Fruit fly (Drosophila melanogaster) whole organism, embryonic: Measurements from ENCODE around the gene CG7309.
A peak's percentile ranks its signal among the peaks of the same experiment; 100 is the strongest.

Source experiments
- ATbp ChIP-seq: fragments of 200-800 bp; sonication (Bioruptor generic); optimal IDR thresholded peaks from 2 replicates; lab custom pipeline; 2017; ENCODE audit warnings: missing biosample characterization, mild to moderate bottlenecking, missing genetic modification characterization, missing genetic modification reagents
- BEAF-32 ChIP-seq: fragments of 200-800 bp; sonication (Bioruptor generic); optimal IDR thresholded peaks from 3 replicates; lab custom pipeline; 2017; ENCODE audit warnings: missing biosample characterization, missing genetic modification characterization, mild to moderate bottlenecking, moderate library complexity, missing genetic modification reagents
- CG1024 ChIP-seq: fragments of 200-800 bp; sonication (Bioruptor generic); IDR thresholded peaks from 2 replicates; pipeline ENCODE4 v1.3.6; 2022; ENCODE audit warnings: missing biosample characterization, missing genetic modification characterization
- CG10565 ChIP-seq: fragments of 200-800 bp; sonication (Bioruptor generic); optimal IDR thresholded peaks from 3 replicates; lab custom pipeline; 2016; ENCODE audit warnings: missing biosample characterization, mild to moderate bottlenecking, missing genetic modification characterization
- CG10979 ChIP-seq: fragments of 200-800 bp; sonication (Bioruptor generic); optimal IDR thresholded peaks from 2 replicates; lab custom pipeline; 2018; ENCODE audit warnings: missing biosample characterization, mild to moderate bottlenecking, missing genetic modification characterization, moderate library complexity
- CG11085 ChIP-seq: fragments of 200-800 bp; sonication (Bioruptor generic); IDR thresholded peaks from 2 replicates; pipeline ENCODE4 v1.3.6; 2022; ENCODE audit warnings: missing biosample characterization, missing genetic modification characterization
- CG12104 ChIP-seq: fragments of 200-800 bp; sonication (Bioruptor generic); optimal IDR thresholded peaks from 3 replicates; lab custom pipeline; 2016; ENCODE audit warnings: missing biosample characterization, missing genetic modification characterization
- CG12659 ChIP-seq: fragments of 200-800 bp; sonication (Bioruptor generic); optimal IDR thresholded peaks from 3 replicates; lab custom pipeline; 2017; ENCODE audit warnings: mild to moderate bottlenecking, missing biosample characterization, missing genetic modification reagents, missing genetic modification characterization
- CG15011 ChIP-seq: fragments of 200-800 bp; sonication (Bioruptor generic); optimal IDR thresholded peaks from 3 replicates; lab custom pipeline; 2018; ENCODE audit warnings: missing biosample characterization, mild to moderate bottlenecking, missing genetic modification characterization
- CG16779 ChIP-seq: fragments of 200-800 bp; sonication (Bioruptor generic); IDR thresholded peaks from 2 replicates; pipeline ENCODE4 v1.3.6; 2022; ENCODE audit warnings: missing biosample characterization, missing genetic modification characterization
- CG17186 ChIP-seq: fragments of 200-800 bp; sonication (Bioruptor generic); optimal IDR thresholded peaks from 3 replicates; lab custom pipeline; 2017; ENCODE audit warnings: missing biosample characterization, missing genetic modification reagents, missing genetic modification characterization
- CG17568 ChIP-seq: fragments of 200-800 bp; sonication (Bioruptor generic); optimal IDR thresholded peaks from 2 replicates; lab custom pipeline; 2018; ENCODE audit warnings: missing biosample characterization, mild to moderate bottlenecking, missing genetic modification characterization, moderate library complexity
- CG17912 ChIP-seq: fragments of 200-800 bp; sonication (Bioruptor generic); optimal IDR thresholded peaks from 2 replicates; lab custom pipeline; 2018; ENCODE audit warnings: missing biosample characterization, mild to moderate bottlenecking, missing genetic modification characterization
- CG2199 ChIP-seq: fragments of 200-800 bp; sonication (Bioruptor generic); IDR thresholded peaks from 3 replicates; pipeline ENCODE4 v1.3.6; 2022; ENCODE audit warnings: missing biosample characterization, missing genetic modification characterization
- CG3163 ChIP-seq: fragments of 200-800 bp; sonication (Bioruptor generic); optimal IDR thresholded peaks from 3 replicates; lab custom pipeline; 2016; ENCODE audit warnings: missing biosample characterization, missing genetic modification characterization
- CG3995 ChIP-seq: fragments of 200-800 bp; sonication (Bioruptor generic); optimal IDR thresholded peaks from 3 replicates; lab custom pipeline; 2016; ENCODE audit warnings: missing biosample characterization, missing genetic modification characterization
- CG4282 ChIP-seq: fragments of 200-800 bp; sonication (Bioruptor generic); optimal IDR thresholded peaks from 2 replicates; lab custom pipeline; 2016; ENCODE audit warnings: missing biosample characterization, missing genetic modification characterization
- CG6175 ChIP-seq: fragments of 200-800 bp; sonication (Bioruptor generic); IDR thresholded peaks from 3 replicates; pipeline ENCODE4 v1.3.6; 2022; ENCODE audit warnings: missing biosample characterization, missing genetic modification characterization
- CG6813 ChIP-seq: fragments of 200-800 bp; sonication (Bioruptor generic); optimal IDR thresholded peaks from 2 replicates; lab custom pipeline; 2017; ENCODE audit warnings: missing biosample characterization, missing genetic modification characterization, mild to moderate bottlenecking, moderate library complexity, missing genetic modification reagents
- CG7745 ChIP-seq: fragments of 200-800 bp; sonication (Bioruptor generic); optimal IDR thresholded peaks from 2 replicates; lab custom pipeline; 2018; ENCODE audit warnings: missing biosample characterization, mild to moderate bottlenecking, missing genetic modification characterization, moderate library complexity
- Dad ChIP-seq: fragments of 200-800 bp; sonication (Bioruptor generic); optimal IDR thresholded peaks from 3 replicates; lab custom pipeline; 2016; ENCODE audit warnings: missing biosample characterization, missing genetic modification characterization
- Gug ChIP-seq: fragments of 200-800 bp; sonication (Bioruptor generic); IDR thresholded peaks from 4 replicates; pipeline ENCODE4 v1.3.6; 2022; ENCODE audit warnings: missing biosample characterization, missing genetic modification characterization
- HLH4C ChIP-seq: fragments of 200-800 bp; sonication (Bioruptor generic); IDR thresholded peaks from 3 replicates; pipeline ENCODE4 v1.3.6; 2022; ENCODE audit warnings: missing biosample characterization, missing genetic modification characterization; ENCODE audit not compliant: partially characterized antibody
- Hmx ChIP-seq: fragments of 200-800 bp; sonication (Bioruptor generic); optimal IDR thresholded peaks from 2 replicates; lab custom pipeline; 2016; ENCODE audit warnings: missing biosample characterization, missing genetic modification characterization
- Hr51 ChIP-seq, 2 experiments: fragments of 200-800 bp; sonication (Bioruptor generic); optimal IDR thresholded peaks; 2 replicates in 1 of 2; 3 replicates in 1 of 2; lab custom pipeline; 2016 to 2018; ENCODE audit warnings: missing biosample characterization in 2 of 2, missing genetic modification characterization in 2 of 2, mild to moderate bottlenecking in 1 of 2, moderate library complexity in 1 of 2
- Oli ChIP-seq: fragments of 200-800 bp; sonication (Bioruptor generic); optimal IDR thresholded peaks from 2 replicates; lab custom pipeline; 2018; ENCODE audit warnings: missing biosample characterization, mild to moderate bottlenecking, missing genetic modification characterization, moderate library complexity
- Tbp ChIP-seq: fragments of >200 bp; optimal IDR thresholded peaks from 2 replicates; lab custom pipeline; 2018; ENCODE audit warnings: missing biosample characterization, missing genetic modification characterization
- Xbp1 ChIP-seq: fragments of 200-800 bp; sonication (Bioruptor generic); optimal IDR thresholded peaks from 3 replicates; lab custom pipeline; 2016; ENCODE audit warnings: missing biosample characterization, mild to moderate bottlenecking, missing genetic modification characterization
- al ChIP-seq: fragments of 200-800 bp; sonication (Bioruptor generic); IDR thresholded peaks from 2 replicates; pipeline ENCODE4 v1.3.6; 2022; ENCODE audit warnings: missing biosample characterization, missing genetic modification characterization
- ato ChIP-seq: fragments of 200-800 bp; sonication (Bioruptor generic); IDR thresholded peaks from 2 replicates; pipeline ENCODE4 v1.3.6; 2022; ENCODE audit warnings: missing biosample characterization, missing genetic modification characterization; ENCODE audit not compliant: partially characterized antibody
- bbx ChIP-seq: fragments of 200-800 bp; sonication (Bioruptor generic); IDR thresholded peaks from 2 replicates; pipeline ENCODE4 v1.3.6; 2022; ENCODE audit warnings: missing biosample characterization, missing genetic modification characterization; ENCODE audit not compliant: partially characterized antibody
- cg ChIP-seq: fragments of 200-800 bp; sonication (Bioruptor generic); optimal IDR thresholded peaks from 3 replicates; lab custom pipeline; 2019; ENCODE audit warnings: missing biosample characterization, mild to moderate bottlenecking, missing genetic modification characterization, moderate library complexity
- chinmo ChIP-seq: fragments of 200-800 bp; sonication (Bioruptor generic); IDR thresholded peaks from 4 replicates; pipeline ENCODE4 v1.3.6; 2022; ENCODE audit warnings: missing biosample characterization, missing genetic modification characterization; ENCODE audit not compliant: partially characterized antibody
- fd102C ChIP-seq: fragments of 200-800 bp; sonication (Bioruptor generic); optimal IDR thresholded peaks from 2 replicates; lab custom pipeline; 2018; ENCODE audit warnings: missing biosample characterization, mild to moderate bottlenecking, missing genetic modification characterization, moderate library complexity
- fru ChIP-seq: fragments of >200 bp; optimal IDR thresholded peaks from 2 replicates; lab custom pipeline; 2017
- fu2 ChIP-seq: fragments of 200-800 bp; sonication (Bioruptor generic); optimal IDR thresholded peaks from 2 replicates; lab custom pipeline; 2016; ENCODE audit warnings: missing biosample characterization, missing genetic modification characterization
- gce ChIP-seq: fragments of 200-800 bp; sonication (Bioruptor generic); IDR thresholded peaks from 3 replicates; pipeline ENCODE4 v1.3.6; 2022; ENCODE audit warnings: missing biosample characterization, missing genetic modification characterization
- hb ChIP-seq: fragments of 200-800 bp; sonication (Bioruptor generic); IDR thresholded peaks from 3 replicates; pipeline ENCODE4 v1.3.6; 2022; ENCODE audit warnings: missing biosample characterization, missing genetic modification characterization; ENCODE audit not compliant: partially characterized antibody
- insv ChIP-seq, 2 experiments: fragments of 200-800 bp; sonication (Bioruptor generic); optimal IDR thresholded peaks; 3 replicates each; lab custom pipeline; 2016 to 2018; ENCODE audit warnings: missing biosample characterization in 2 of 2, missing genetic modification characterization in 2 of 2
- nerfin-1 ChIP-seq: fragments of 200-800 bp; sonication (Bioruptor generic); optimal IDR thresholded peaks from 3 replicates; lab custom pipeline; 2019; ENCODE audit warnings: missing biosample characterization, mild to moderate bottlenecking, missing genetic modification characterization, moderate library complexity
- onecut ChIP-seq: fragments of 200-800 bp; sonication (Bioruptor generic); IDR thresholded peaks from 2 replicates; pipeline ENCODE4 v1.3.6; 2022; ENCODE audit warnings: missing biosample characterization, missing genetic modification characterization
- pan ChIP-seq, 4 experiments: fragments of >200 bp in 3 of 4; fragments of 200-800 bp in 1 of 4; sonication (Bioruptor generic) in 1 of 4; optimal IDR thresholded peaks in 3 of 4; IDR thresholded peaks in 1 of 4; 2 replicates each; pipeline versions ENCODE4 v1.3.6 to Lab custom; 2017 to 2022; ENCODE audit warnings: missing biosample characterization in 2 of 4, missing genetic modification characterization in 2 of 4, mixed read lengths in 1 of 4
- ranshi ChIP-seq: fragments of 200-800 bp; sonication (Bioruptor generic); IDR thresholded peaks from 2 replicates; pipeline ENCODE4 v1.3.6; 2022; ENCODE audit warnings: missing biosample characterization, missing genetic modification characterization
- rib ChIP-seq: fragments of 200-800 bp; sonication (Bioruptor generic); IDR thresholded peaks from 2 replicates; pipeline ENCODE4 v1.3.6; 2022; ENCODE audit warnings: missing biosample characterization, missing genetic modification characterization
- stwl ChIP-seq: fragments of 200-800 bp; sonication (Bioruptor generic); optimal IDR thresholded peaks from 3 replicates; lab custom pipeline; 2018; ENCODE audit warnings: missing biosample characterization, mild to moderate bottlenecking, missing genetic modification characterization, moderate library complexity
- unc-4 ChIP-seq: fragments of 200-800 bp; sonication (Bioruptor generic); IDR thresholded peaks from 2 replicates; pipeline ENCODE4 v1.3.6; 2022; ENCODE audit warnings: missing biosample characterization, missing genetic modification characterization; ENCODE audit not compliant: partially characterized antibody
- zfh1 ChIP-seq: fragments of 200-800 bp; sonication (Bioruptor generic); IDR thresholded peaks from 3 replicates; pipeline ENCODE4 v1.3.6; 2022; ENCODE audit warnings: missing biosample characterization, missing genetic modification characterization

Gene CG7309

DNA sequence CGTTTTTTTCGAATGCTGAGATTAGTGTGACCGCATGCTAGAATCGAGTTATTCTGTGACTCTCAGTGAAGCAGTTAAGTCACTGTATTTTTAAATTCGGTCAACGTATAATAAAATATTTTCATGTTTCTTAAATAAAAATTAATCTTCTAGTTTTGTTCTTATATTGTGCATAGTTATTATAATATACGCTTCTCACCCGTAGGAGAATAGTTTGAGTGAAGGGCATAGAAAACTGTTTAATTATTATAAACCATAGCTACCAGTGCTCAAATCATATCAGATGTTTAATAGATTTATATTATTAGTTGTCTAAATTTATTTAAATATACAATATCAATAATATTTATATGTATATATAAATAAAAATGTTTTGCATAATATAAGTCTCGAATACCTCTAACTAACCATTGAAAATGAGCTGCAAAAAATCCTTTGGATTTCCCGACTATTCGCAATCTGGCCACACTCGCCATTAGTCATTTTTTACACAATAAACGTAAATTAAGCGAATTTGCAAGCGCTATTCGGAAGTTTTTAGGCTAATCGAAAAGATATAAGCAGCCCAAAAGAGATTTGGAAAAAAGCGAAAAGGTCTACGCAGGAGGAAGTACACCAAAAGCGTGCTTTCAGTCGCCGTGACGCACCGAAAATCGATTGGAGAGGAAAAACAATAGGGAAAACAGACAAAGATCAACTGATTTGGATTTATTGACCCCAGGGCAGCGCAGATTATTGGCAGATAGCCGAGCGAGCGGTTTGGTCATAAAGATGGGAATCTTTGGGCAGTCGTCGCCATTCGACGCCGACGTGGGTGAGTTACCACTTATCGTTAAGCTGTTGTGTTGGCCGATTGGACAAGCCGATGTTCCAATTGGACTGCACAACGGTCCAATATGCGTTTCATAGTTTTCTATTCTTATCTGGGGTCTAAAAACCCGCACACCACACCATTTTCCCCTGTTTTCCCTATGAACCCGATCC, 50.3 kb downstream of the CG7309 start, which contains the start of the genes aurB and Stam (continued):
- TF ChIP-seq zfh1 (GFP tag; lab: Robert Waterston, UW) (no peak), CG10565 (GFP tag; lab: Kevin White, UChicago) (no peak), CG17186 (GFP tag; lab: Kevin White, UChicago) (no peak), cg (GFP tag; lab: Kevin White, UChicago) (no peak), fu2 (no peak), CG6813 (GFP tag; lab: Kevin White, UChicago) (no peak), bbx (GFP tag; lab: Robert Waterston, UW) (no peak), al (peak; percentile 15; the same call in 1 of the 2 replicates), stwl (tag; lab: Kevin White, UChicago) (peak; percentile 16), ranshi (GFP tag; lab: Robert Waterston, UW) (peak; percentile 44; the same call in 1 of the 2 replicates), Tbp (GFP tag; lab: Kevin White, UChicago) (no peak), Oli (peak; percentile 61), chinmo (no peak), ato (GFP tag; lab: Robert Waterston, UW) (no peak), CG15011 (GFP tag; lab: Kevin White, UChicago) (no peak), CG10979 (peak; percentile 50), ATbp (GFP tag; lab: Kevin White, UChicago) (no peak), hb (no peak), CG17912 (GFP tag; lab: Kevin White, UChicago) (no peak), CG1024 (GFP tag; lab: Robert Waterston, UW) (no peak), nerfin-1 (peak; percentile 16), Xbp1 (peak; percentile 55), CG4282 (GFP tag; lab: Kevin White, UChicago) (no peak), insv (GFP tag; optimal IDR thresholded peaks at IDR 0.05; lab: Kevin White, UChicago) (peak; percentile 90 to 98), Hmx (GFP tag; lab: Kevin White, UChicago) (no peak), onecut (GFP tag; lab: Robert Waterston, UW) (no peak), Gug (GFP tag; lab: Robert Waterston, UW) (no peak), pan (optimal IDR thresholded peaks at IDR 0.05; lab: Kevin White, UChicago) (no peak), pan (GFP tag; optimal IDR thresholded peaks at IDR 0.05 in 1 of 2, IDR thresholded peaks at IDR 0.05 in 1 of 2) (peak in 1 of 2 experiments; percentile 37), CG7745 (tag; lab: Kevin White, UChicago) (no peak), rib (GFP tag; lab: Robert Waterston, UW) (no peak), CG17568 (GFP tag; lab: Kevin White, UChicago) (no peak), HLH4C (GFP tag; lab: Robert Waterston, UW) (no peak), CG12104 (no peak), CG11085 (GFP tag; lab: Robert Waterston, UW) (no peak), CG2199 (GFP tag; lab: Robert Waterston, UW) (no peak), Hr51 (GFP tag; optimal IDR thresholded peaks at IDR 0.05; lab: Kevin White, UChicago) (peak in 1 of 2 experiments; percentile 70), CG3995 (GFP tag; lab: Kevin White, UChicago) (peak; percentile 97), CG3163 (no peak), gce (GFP tag; lab: Robert Waterston, UW) (no peak), CG12659 (GFP tag; lab: Kevin White, UChicago) (peak; percentile 77), Dad (no peak), CG6175 (GFP tag; lab: Robert Waterston, UW) (no peak), fru (lab: Kevin White, UChicago) (no peak), BEAF-32 (peak; percentile 7), fd102C (GFP tag; lab: Kevin White, UChicago) (no peak), CG16779 (GFP tag; lab: Robert Waterston, UW) (no peak), unc-4 (GFP tag; lab: Robert Waterston, UW) (no peak)
